Worm (Caenorhabditis elegans) whole organism, mixed stage, embryonic: ENCODE measurements around the gene pitr-5.

Experiments
- ham-2 ChIP-seq: fragments of 200-800 bp; sonication (Bioruptor generic); optimal IDR thresholded peaks from 2 replicates; lab custom pipeline; 2018; ENCODE audit warnings: mild to moderate bottlenecking, missing genetic modification characterization, missing compliant biosample characterization
- lsy-2 ChIP-seq: fragments of 150-350 bp; optimal IDR thresholded peaks from 2 replicates; lab custom pipeline; 2014; ENCODE audit warnings: missing biosample characterization, missing genetic modification characterization
- nhr-2 ChIP-seq: fragments of 150-350 bp; optimal IDR thresholded peaks from 2 replicates; lab custom pipeline; 2014; ENCODE audit warnings: missing biosample characterization, missing genetic modification characterization
- nhr-28 ChIP-seq: fragments of 150-350 bp; optimal IDR thresholded peaks from 2 replicates; lab custom pipeline; 2014; ENCODE audit warnings: missing biosample characterization, missing genetic modification characterization
- ztf-11 ChIP-seq: fragments of 150-350 bp; optimal IDR thresholded peaks from 2 replicates; lab custom pipeline; 2014; ENCODE audit warnings: missing biosample characterization, missing genetic modification characterization

- TF ChIP-seq nhr-28 (no peak), lsy-2 (no peak), ztf-11 (tag; lab: Kevin White, UChicago) (no peak), nhr-2 (tag; lab: Kevin White, UChicago) (no peak), ham-2 (GFP tag; lab: Kevin White, UChicago) (no peak)
Observed at ce11 chrV:7216016-7216415, 31.4 kb downstream of the pitr-5 start.
